Worm (Caenorhabditis elegans) whole organism, mixed stage, embryonic: Measurements from ENCODE around the gene B0250.8.

Experiments
- M03D4.4 ChIP-seq: sonication (generic microtip); optimal IDR thresholded peaks from 2 replicates; lab custom pipeline; 2017; ENCODE audit warnings: mild to moderate bottlenecking, missing genetic modification characterization, missing compliant biosample characterization
- bed-3 ChIP-seq: fragments of 200-800 bp; sonication (Bioruptor generic); optimal IDR thresholded peaks from 3 replicates; lab custom pipeline; 2018; ENCODE audit warnings: mild to moderate bottlenecking, missing genetic modification characterization, moderate library complexity, missing compliant biosample characterization
- blmp-1 ChIP-seq: fragments of 150-350 bp; optimal IDR thresholded peaks from 2 replicates; lab custom pipeline; 2014; ENCODE audit warnings: missing biosample characterization, missing genetic modification characterization
- ceh-39 ChIP-seq: fragments of 150-350 bp; optimal IDR thresholded peaks from 2 replicates; lab custom pipeline; 2014; ENCODE audit warnings: missing biosample characterization, missing genetic modification characterization
- ceh-43 ChIP-seq: fragments of 200-800 bp; sonication (Bioruptor generic); optimal IDR thresholded peaks from 2 replicates; lab custom pipeline; 2018; ENCODE audit warnings: mild to moderate bottlenecking, missing genetic modification characterization, moderate library complexity, missing compliant biosample characterization
- ceh-83 ChIP-seq: fragments of 200-800 bp; sonication (Bioruptor generic); optimal IDR thresholded peaks from 2 replicates; lab custom pipeline; 2018; ENCODE audit warnings: mild to moderate bottlenecking, missing genetic modification characterization, missing compliant biosample characterization
- ces-1 ChIP-seq: fragments of 150-350 bp; optimal IDR thresholded peaks from 2 replicates; lab custom pipeline; 2014; ENCODE audit warnings: missing biosample characterization, missing genetic modification reagents, missing genetic modification characterization
- cnd-1 ChIP-seq: fragments of 200-800 bp; sonication (Bioruptor generic); optimal IDR thresholded peaks from 2 replicates; lab custom pipeline; 2018; ENCODE audit warnings: mild to moderate bottlenecking, missing genetic modification characterization, missing compliant biosample characterization
- drap-1 ChIP-seq: fragments of 200-800 bp; sonication (Bioruptor generic); optimal IDR thresholded peaks from 3 replicates; lab custom pipeline; 2018; ENCODE audit warnings: mild to moderate bottlenecking, missing genetic modification characterization, missing compliant biosample characterization
- elt-1 ChIP-seq: sonication (generic microtip); optimal IDR thresholded peaks from 2 replicates; lab custom pipeline; 2017; ENCODE audit warnings: missing genetic modification characterization, mild to moderate bottlenecking, missing compliant biosample characterization, antibody characterized with exemption, moderate library complexity, borderline replicate concordance; ENCODE audit not compliant: insufficient read depth
- elt-3 ChIP-seq: fragments of 150-350 bp; optimal IDR thresholded peaks from 2 replicates; lab custom pipeline; 2014; ENCODE audit warnings: missing biosample characterization, missing genetic modification characterization
- flh-1 ChIP-seq: fragments of 200-800 bp; sonication (Bioruptor generic); optimal IDR thresholded peaks from 2 replicates; lab custom pipeline; 2018; ENCODE audit warnings: mild to moderate bottlenecking, missing genetic modification characterization, moderate library complexity, missing compliant biosample characterization
- ham-2 ChIP-seq: fragments of 200-800 bp; sonication (Bioruptor generic); optimal IDR thresholded peaks from 2 replicates; lab custom pipeline; 2018; ENCODE audit warnings: mild to moderate bottlenecking, missing genetic modification characterization, missing compliant biosample characterization
- hlh-1 ChIP-seq: fragments of 150-350 bp; optimal IDR thresholded peaks from 2 replicates; lab custom pipeline; 2014; ENCODE audit warnings: missing biosample characterization, missing genetic modification reagents, missing genetic modification characterization
- lin-32 ChIP-seq: fragments of 200-800 bp; sonication (Bioruptor generic); optimal IDR thresholded peaks from 2 replicates; lab custom pipeline; 2018; ENCODE audit warnings: mild to moderate bottlenecking, missing genetic modification characterization, missing compliant biosample characterization
- lsy-2 ChIP-seq: fragments of 150-350 bp; optimal IDR thresholded peaks from 2 replicates; lab custom pipeline; 2014; ENCODE audit warnings: missing biosample characterization, missing genetic modification characterization
- mab-5 ChIP-seq: fragments of 150-350 bp; optimal IDR thresholded peaks from 2 replicates; lab custom pipeline; 2014; ENCODE audit warnings: missing biosample characterization, missing genetic modification characterization
- mep-1 ChIP-seq: fragments of 150-350 bp; optimal IDR thresholded peaks from 2 replicates; lab custom pipeline; 2017; ENCODE audit warnings: missing biosample characterization, missing genetic modification reagents, missing genetic modification characterization, inconsistent platforms
- nhr-12 ChIP-seq: fragments of 150-350 bp; optimal IDR thresholded peaks from 2 replicates; lab custom pipeline; 2014; ENCODE audit warnings: missing biosample characterization, missing genetic modification characterization
- nhr-2 ChIP-seq: fragments of 150-350 bp; optimal IDR thresholded peaks from 2 replicates; lab custom pipeline; 2014; ENCODE audit warnings: missing biosample characterization, missing genetic modification characterization
- nhr-237 ChIP-seq: fragments of 150-350 bp; optimal IDR thresholded peaks from 2 replicates; lab custom pipeline; 2014; ENCODE audit warnings: missing biosample characterization, missing genetic modification characterization
- nhr-28 ChIP-seq: fragments of 150-350 bp; optimal IDR thresholded peaks from 2 replicates; lab custom pipeline; 2014; ENCODE audit warnings: missing biosample characterization, missing genetic modification characterization
- nhr-76 ChIP-seq: sonication (generic microtip); optimal IDR thresholded peaks from 2 replicates; lab custom pipeline; 2017; ENCODE audit warnings: missing biosample characterization, missing genetic modification characterization
- pha-4 ChIP-seq: fragments of 150-350 bp; optimal IDR thresholded peaks from 2 replicates; lab custom pipeline; 2018; ENCODE audit warnings: missing biosample characterization, missing genetic modification reagents, missing genetic modification characterization
- sem-2 ChIP-seq: fragments of 200-800 bp; sonication (Bioruptor generic); optimal IDR thresholded peaks from 2 replicates; lab custom pipeline; 2018; ENCODE audit warnings: mild to moderate bottlenecking, missing genetic modification characterization, missing compliant biosample characterization
- snpc-4 ChIP-seq: fragments of 150-350 bp; optimal IDR thresholded peaks from 2 replicates; lab custom pipeline; 2014; ENCODE audit warnings: missing biosample characterization, missing genetic modification characterization
- sptf-1 ChIP-seq: sonication (generic microtip); optimal IDR thresholded peaks from 2 replicates; lab custom pipeline; 2017; ENCODE audit warnings: mild to moderate bottlenecking, missing genetic modification characterization, moderate library complexity, missing compliant biosample characterization
- tbx-8 ChIP-seq: fragments of 200-800 bp; sonication (Bioruptor generic); optimal IDR thresholded peaks from 2 replicates; lab custom pipeline; 2018; ENCODE audit warnings: mild to moderate bottlenecking, missing genetic modification characterization, moderate library complexity, missing compliant biosample characterization
- unc-120 ChIP-seq: sonication (generic microtip); optimal IDR thresholded peaks from 2 replicates; lab custom pipeline; 2017; ENCODE audit warnings: missing genetic modification characterization, missing compliant biosample characterization; ENCODE audit not compliant: poor library complexity, severe bottlenecking
- unc-39 ChIP-seq: fragments of 150-350 bp; optimal IDR thresholded peaks from 2 replicates; lab custom pipeline; 2014; ENCODE audit warnings: missing biosample characterization, missing genetic modification characterization
- unc-62 ChIP-seq: fragments of 150-350 bp; optimal IDR thresholded peaks from 2 replicates; lab custom pipeline; 2014; ENCODE audit warnings: missing biosample characterization, missing genetic modification reagents, missing genetic modification characterization
- zip-8 ChIP-seq: fragments of 150-350 bp; optimal IDR thresholded peaks from 2 replicates; lab custom pipeline; 2014; ENCODE audit warnings: missing biosample characterization, missing genetic modification characterization
- ztf-11 ChIP-seq: fragments of 150-350 bp; optimal IDR thresholded peaks from 2 replicates; lab custom pipeline; 2014; ENCODE audit warnings: missing biosample characterization, missing genetic modification characterization

Gene B0250.8

ce11 chrV:20476981-20477380 lies 6.7 kb upstream of the B0250.8 start:
- no peak for TF ChIP-seq ceh-43 (GFP tag; lab: Kevin White, UChicago)
- TF ChIP-seq unc-62 (GFP tag; lab: Kevin White, UChicago) = no peak
- no peak for TF ChIP-seq pha-4 (tag; lab: Kevin White, UChicago)
- no peak for TF ChIP-seq ztf-11 (tag; lab: Kevin White, UChicago)

- TF ChIP-seq lin-32 (GFP tag; lab: Kevin White, UChicago) = no peak
- no peak for TF ChIP-seq nhr-76 (tag; lab: Kevin White, UChicago)
- no peak for TF ChIP-seq mep-1 (tag; lab: Kevin White, UChicago)
- TF ChIP-seq hlh-1 (tag; lab: Kevin White, UChicago) = no peak
- no peak for TF ChIP-seq nhr-12 (tag; lab: Kevin White, UChicago)
- no peak for TF ChIP-seq ceh-83 (GFP tag; lab: Kevin White, UChicago)
- TF ChIP-seq lsy-2 (tag; lab: Kevin White, UChicago) = no peak
- TF ChIP-seq nhr-237 = no peak
- TF ChIP-seq blmp-1 = no peak
- TF ChIP-seq sptf-1 (tag; lab: Kevin White, UChicago) = no peak
- TF ChIP-seq unc-62 (GFP tag; lab: Kevin White, UChicago) = no peak
These were observed 6.2 kb upstream of the B0250.8 start for ce11 chrV:20476514-20476913.

ce11 chrV:20475830-20476229 lies 5.5 kb upstream of the B0250.8 start, which contains the start of gene B0250.7:
Gene B0250.7 (minus strand): TSS chrV:20476061.
- TF ChIP-seq nhr-28 (tag; lab: Kevin White, UChicago) (no peak), lsy-2 (tag; lab: Kevin White, UChicago) (peak; percentile 76)

ce11 chrV:20475029-20475428 lies 4.7 kb upstream of the B0250.8 start:
- no peak for TF ChIP-seq elt-1
- no peak for TF ChIP-seq bed-3 (GFP tag; lab: Kevin White, UChicago)
- no peak for TF ChIP-seq lin-32 (GFP tag; lab: Kevin White, UChicago)
- TF ChIP-seq nhr-2 (tag; lab: Kevin White, UChicago) = no peak
- TF ChIP-seq cnd-1 (tag; lab: Kevin White, UChicago) = no peak
- no peak for TF ChIP-seq nhr-237
- TF ChIP-seq tbx-8 (GFP tag; lab: Kevin White, UChicago) = no peak
- TF ChIP-seq flh-1 (GFP tag; lab: Kevin White, UChicago) = no peak
- no peak for TF ChIP-seq unc-39 (tag; lab: Kevin White, UChicago)
- no peak for TF ChIP-seq M03D4.4
- TF ChIP-seq ztf-11 (tag; lab: Kevin White, UChicago) = no peak
- no peak for TF ChIP-seq ham-2 (GFP tag; lab: Kevin White, UChicago)
- TF ChIP-seq snpc-4 (tag; lab: Kevin White, UChicago) = no peak
- no peak for TF ChIP-seq ceh-83 (GFP tag; lab: Kevin White, UChicago)
- no peak for TF ChIP-seq nhr-28 (tag; lab: Kevin White, UChicago)
- no peak for TF ChIP-seq pha-4 (tag; lab: Kevin White, UChicago)
- no peak for TF ChIP-seq elt-3 (tag; lab: Kevin White, UChicago)
- TF ChIP-seq ces-1 (GFP tag; lab: Kevin White, UChicago) = no peak
- no peak for TF ChIP-seq lsy-2 (tag; lab: Kevin White, UChicago)
- TF ChIP-seq nhr-12 (tag; lab: Kevin White, UChicago) = no peak

- TF ChIP-seq cnd-1 (tag; lab: Kevin White, UChicago) (no peak), unc-120 (peak; percentile 7), ces-1 (GFP tag; lab: Kevin White, UChicago) (peak; percentile 37)
These were observed 5.5 kb downstream of the B0250.8 start for ce11 chrV:20464778-20465177.

ce11 chrV:20460808-20461207 lies 9.5 kb downstream of the B0250.8 start, which contains the start of gene B0250.18:
Gene B0250.18 (minus strand): TSS chrV:20460908.
- TF ChIP-seq hlh-1 (tag; lab: Kevin White, UChicago) (no peak), ceh-39 (no peak), cnd-1 (tag; lab: Kevin White, UChicago) (no peak), sptf-1 (tag; lab: Kevin White, UChicago) (no peak), flh-1 (GFP tag; lab: Kevin White, UChicago) (no peak), drap-1 (no peak), ceh-43 (GFP tag; lab: Kevin White, UChicago) (no peak), ceh-83 (GFP tag; lab: Kevin White, UChicago) (no peak), mab-5 (tag; lab: Kevin White, UChicago) (no peak), ztf-11 (tag; lab: Kevin White, UChicago) (no peak), mep-1 (tag; lab: Kevin White, UChicago) (no peak), zip-8 (tag; lab: Kevin White, UChicago) (no peak), sem-2 (GFP tag; lab: Kevin White, UChicago) (no peak), nhr-28 (tag; lab: Kevin White, UChicago) (no peak), nhr-2 (tag; lab: Kevin White, UChicago) (no peak), unc-120 (no peak), unc-62 (GFP tag; lab: Kevin White, UChicago) (no peak), blmp-1 (no peak)
